Worm (Caenorhabditis elegans) whole organism, early embryonic: ENCODE data around the gene mes-2.

Source experiments
- B0310.2 ChIP-seq: sonication (generic microtip); optimal IDR thresholded peaks from 2 replicates; lab custom pipeline; 2016; ENCODE audit warnings: mild to moderate bottlenecking, missing genetic modification characterization, missing compliant biosample characterization
- F13C5.2 ChIP-seq: sonication (generic microtip); optimal IDR thresholded peaks from 2 replicates; lab custom pipeline; 2017; ENCODE audit warnings: mild to moderate bottlenecking, missing genetic modification characterization, inconsistent platforms, missing compliant biosample characterization
- aly-1 ChIP-seq: sonication (generic microtip); optimal IDR thresholded peaks from 2 replicates; lab custom pipeline; 2016; ENCODE audit warnings: missing genetic modification characterization, missing compliant biosample characterization
- ama-1 ChIP-seq: fragments of 150-350 bp; optimal IDR thresholded peaks from 2 replicates; lab custom pipeline; 2014
- ceh-13 ChIP-seq: fragments of 200-800 bp; sonication (Bioruptor generic); optimal IDR thresholded peaks from 2 replicates; lab custom pipeline; 2018; ENCODE audit warnings: mild to moderate bottlenecking, missing genetic modification characterization, missing compliant biosample characterization
- ceh-36 ChIP-seq: sonication (generic microtip); optimal IDR thresholded peaks from 2 replicates; lab custom pipeline; 2016; ENCODE audit warnings: missing genetic modification characterization, inconsistent platforms, missing compliant biosample characterization
- ets-7 ChIP-seq: sonication (generic microtip); optimal IDR thresholded peaks from 2 replicates; lab custom pipeline; 2016; ENCODE audit warnings: missing genotype, missing genetic modification characterization, missing compliant biosample characterization
- flt-1 ChIP-seq: fragments of 200-800 bp; sonication (Bioruptor generic); IDR thresholded peaks from 2 replicates; pipeline ENCODE4 v1.3.6; 2022; ENCODE audit warnings: missing genetic modification characterization, missing compliant biosample characterization
- hmbx-1 ChIP-seq: sonication (generic microtip); optimal IDR thresholded peaks from 2 replicates; lab custom pipeline; 2016; ENCODE audit warnings: mild to moderate bottlenecking, missing genetic modification characterization, missing compliant biosample characterization
- hmg-4 ChIP-seq: fragments of 200-800 bp; sonication (Bioruptor generic); optimal IDR thresholded peaks from 2 replicates; lab custom pipeline; 2018; ENCODE audit warnings: mild to moderate bottlenecking, missing genetic modification characterization, missing compliant biosample characterization
- hnd-1 ChIP-seq: sonication (generic microtip); optimal IDR thresholded peaks from 2 replicates; lab custom pipeline; 2016; ENCODE audit warnings: missing genetic modification characterization, missing compliant biosample characterization
- pes-1 ChIP-seq: fragments of 200-800 bp; sonication (Bioruptor generic); IDR thresholded peaks from 2 replicates; pipeline ENCODE4 v1.3.6; 2022; ENCODE audit warnings: missing genetic modification reagents, missing genetic modification characterization, missing compliant biosample characterization
- scrt-1 ChIP-seq: fragments of 200-800 bp; sonication (Bioruptor generic); IDR thresholded peaks from 2 replicates; pipeline ENCODE4 v1.3.6; 2022; ENCODE audit warnings: missing genetic modification characterization, missing compliant biosample characterization
- sea-1 ChIP-seq: fragments of 200-800 bp; sonication (Bioruptor generic); conservative IDR thresholded peaks from 2 replicates; pipeline ENCODE4 v1.3.6; 2022; ENCODE audit warnings: missing genetic modification characterization, missing compliant biosample characterization
- tbx-11 ChIP-seq: fragments of 200-800 bp; sonication (Bioruptor generic); IDR thresholded peaks from 2 replicates; pipeline ENCODE4 v1.3.6; 2022; ENCODE audit warnings: missing genetic modification characterization, missing compliant biosample characterization
- tbx-37 ChIP-seq: fragments of 200-800 bp; sonication (Bioruptor generic); conservative IDR thresholded peaks from 2 replicates; pipeline ENCODE4 v1.3.6; 2022; ENCODE audit warnings: missing genetic modification reagents, missing genetic modification characterization, missing compliant biosample characterization
- tra-4 ChIP-seq: sonication (generic microtip); optimal IDR thresholded peaks from 2 replicates; lab custom pipeline; 2017; ENCODE audit warnings: missing genetic modification characterization, missing compliant biosample characterization

The mes-2 gene

ce11 chrII:14405489-14406059, 21.8 kb downstream of the mes-2 start:
- peak; percentile 15; the same call in 1 of the 2 replicates for TF ChIP-seq sea-1
- no peak for TF ChIP-seq ets-7
- TF ChIP-seq hmbx-1, result no peak
- TF ChIP-seq ama-1, result peak; percentile 98
- no peak for TF ChIP-seq aly-1 (tag; lab: Kevin White, UChicago)
- peak; percentile 44 for TF ChIP-seq ceh-36 (tag; lab: Kevin White, UChicago)
- TF ChIP-seq ceh-13 (GFP tag; lab: Kevin White, UChicago), result no peak
- no peak for TF ChIP-seq tbx-11 (GFP tag; lab: Robert Waterston, UW)
- TF ChIP-seq hmg-4 (GFP tag; lab: Kevin White, UChicago), result peak; percentile 59
- TF ChIP-seq flt-1 (GFP tag; lab: Robert Waterston, UW), result no peak; the same call in 1 of the 2 replicates
- TF ChIP-seq F13C5.2 (tag; lab: Kevin White, UChicago), result no peak

ce11 chrII:14406117-14406935, 22.6 kb downstream of the mes-2 start:
- TF ChIP-seq ceh-13 (GFP tag; lab: Kevin White, UChicago) (no peak), B0310.2 (tag; lab: Kevin White, UChicago) (no peak), ets-7 (no peak), hmbx-1 (no peak), ceh-36 (tag; lab: Kevin White, UChicago) (no peak), sea-1 (peak; percentile 36; the same call in 1 of the 2 replicates), tra-4 (tag; lab: Kevin White, UChicago) (no peak), tbx-37 (GFP tag; lab: Robert Waterston, UW) (no peak), ama-1 (peak; percentile 83)

ce11 chrII:14407332-14408270, 23.8 kb downstream of the mes-2 start:
- TF ChIP-seq sea-1 (peak; percentile 84), tbx-11 (GFP tag; lab: Robert Waterston, UW) (0 out of 2 replicates have a peak, but pooled peaks have one; percentile 42), F13C5.2 (tag; lab: Kevin White, UChicago) (no peak), B0310.2 (tag; lab: Kevin White, UChicago) (peak; percentile 36), tra-4 (tag; lab: Kevin White, UChicago) (no peak), pes-1 (GFP tag; lab: Robert Waterston, UW) (peak; percentile 36; the same call in 1 of the 2 replicates), scrt-1 (GFP tag; lab: Robert Waterston, UW) (no peak), ets-7 (no peak), hnd-1 (peak; percentile 56), ama-1 (peak; percentile 73), ceh-13 (GFP tag; lab: Kevin White, UChicago) (no peak), flt-1 (GFP tag; lab: Robert Waterston, UW) (peak; percentile 25; the same call in 1 of the 2 replicates), ceh-36 (tag; lab: Kevin White, UChicago) (peak; percentile 9)

ce11 chrII:14408312-14408711, 24.5 kb downstream of the mes-2 start, which contains the start of gene F26H11.4:
F26H11.4 (plus strand) TSS chrII:14408612.
- TF ChIP-seq F13C5.2 (tag; lab: Kevin White, UChicago), result no peak
- no peak for TF ChIP-seq ets-7
- no peak for TF ChIP-seq tra-4 (tag; lab: Kevin White, UChicago)
- no peak for TF ChIP-seq sea-1
- no peak for TF ChIP-seq pes-1 (GFP tag; lab: Robert Waterston, UW)
- TF ChIP-seq flt-1 (GFP tag; lab: Robert Waterston, UW), result no peak
- no peak for TF ChIP-seq tbx-37 (GFP tag; lab: Robert Waterston, UW)
- no peak for TF ChIP-seq B0310.2 (tag; lab: Kevin White, UChicago)
- no peak for TF ChIP-seq ceh-13 (GFP tag; lab: Kevin White, UChicago)
- no peak for TF ChIP-seq hmbx-1

- TF ChIP-seq tra-4 (tag; lab: Kevin White, UChicago) (no peak), B0310.2 (tag; lab: Kevin White, UChicago) (no peak), scrt-1 (GFP tag; lab: Robert Waterston, UW) (no peak), ets-7 (no peak), F13C5.2 (tag; lab: Kevin White, UChicago) (no peak), aly-1 (tag; lab: Kevin White, UChicago) (no peak), tbx-37 (GFP tag; lab: Robert Waterston, UW) (no peak), ama-1 (no peak), hnd-1 (no peak), pes-1 (GFP tag; lab: Robert Waterston, UW) (no peak)
Observed at ce11 chrII:14410768-14411167, 27.0 kb downstream of the mes-2 start, which contains the start of gene dsb-2. dsb-2 (plus strand) TSS chrII:14411095.

- TF ChIP-seq ama-1 (no peak), scrt-1 (GFP tag; lab: Robert Waterston, UW) (no peak), hnd-1 (no peak), ets-7 (no peak)
Observed at ce11 chrII:14413035-14413525, 29.3 kb downstream of the mes-2 start, which contains the start of gene exl-1. exl-1 (minus strand) TSS chrII:14413475.

ce11 chrII:14413709-14414108, 29.9 kb downstream of the mes-2 start:
- TF ChIP-seq tbx-11 (GFP tag; lab: Robert Waterston, UW) (no peak), ama-1 (no peak), pes-1 (GFP tag; lab: Robert Waterston, UW) (no peak), aly-1 (tag; lab: Kevin White, UChicago) (no peak), sea-1 (no peak), scrt-1 (GFP tag; lab: Robert Waterston, UW) (no peak), flt-1 (GFP tag; lab: Robert Waterston, UW) (no peak), hnd-1 (no peak), ets-7 (no peak), hmbx-1 (no peak), hmg-4 (GFP tag; lab: Kevin White, UChicago) (no peak), F13C5.2 (tag; lab: Kevin White, UChicago) (no peak), tbx-37 (GFP tag; lab: Robert Waterston, UW) (no peak), tra-4 (tag; lab: Kevin White, UChicago) (no peak), ceh-36 (tag; lab: Kevin White, UChicago) (no peak), ceh-13 (GFP tag; lab: Kevin White, UChicago) (no peak), B0310.2 (tag; lab: Kevin White, UChicago) (no peak)
